Worm (Caenorhabditis elegans) whole organism, early embryonic: ENCODE measurements around the gene F20D6.5.

Experiments used
- ceh-13 ChIP-seq: fragments of 200-800 bp; sonication (Bioruptor generic); optimal IDR thresholded peaks from 2 replicates; lab custom pipeline; 2018; ENCODE audit warnings: mild to moderate bottlenecking, missing genetic modification characterization, missing compliant biosample characterization
- pes-1 ChIP-seq: fragments of 200-800 bp; sonication (Bioruptor generic); IDR thresholded peaks from 2 replicates; pipeline ENCODE4 v1.3.6; 2022; ENCODE audit warnings: missing genetic modification reagents, missing genetic modification characterization, missing compliant biosample characterization

DNA sequence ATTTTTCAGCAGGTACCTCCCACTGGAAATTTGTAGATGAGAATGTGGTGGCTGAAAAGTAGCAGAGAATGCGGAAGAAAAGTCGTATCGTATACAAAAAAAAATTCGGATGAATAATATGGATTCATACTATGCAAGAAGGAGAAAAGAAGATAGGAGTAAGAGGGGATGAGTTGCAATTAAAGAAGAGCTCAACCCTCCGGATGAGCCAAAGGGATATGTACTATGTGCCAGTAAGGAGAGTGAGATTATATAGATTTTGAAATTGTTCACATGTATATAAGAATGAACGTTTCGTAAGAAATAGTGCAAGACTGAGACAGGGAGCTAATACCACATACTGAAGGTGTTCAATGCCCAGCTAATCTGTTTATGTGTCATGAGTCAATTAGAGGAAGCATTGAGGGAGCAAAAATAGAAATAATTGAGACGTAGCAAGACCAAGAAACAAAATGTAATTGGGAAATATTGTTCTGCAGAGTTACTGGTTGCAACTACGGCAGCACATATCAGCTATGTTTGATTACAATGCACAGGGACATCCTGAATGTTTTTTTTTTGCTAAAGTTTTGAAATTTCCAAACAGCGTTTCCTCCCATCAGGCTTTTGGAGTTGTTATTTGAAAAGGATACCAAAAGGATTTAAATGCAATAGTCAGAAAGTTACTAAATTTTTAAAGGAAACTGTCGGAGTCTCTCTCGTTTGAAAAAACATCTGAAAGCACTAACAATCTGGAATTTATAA is 6.6 kb downstream of the F20D6.5 start, which contains the start of gene F20D6.8:
- TF ChIP-seq pes-1 (GFP tag; lab: Robert Waterston, UW) = no peak
- no peak for TF ChIP-seq ceh-13 (GFP tag; lab: Kevin White, UChicago)
